Fruit fly (Drosophila melanogaster) whole organism, wandering third instar larva: ENCODE data around the gene CG5167.

Experiments used
- CrebA ChIP-seq: fragments of 200-800 bp; sonication (Bioruptor generic); optimal IDR thresholded peaks from 2 replicates; lab custom pipeline; 2016; ENCODE audit warnings: missing biosample characterization, mild to moderate bottlenecking, missing genetic modification characterization, borderline replicate concordance
- Dfd ChIP-seq: fragments of >200 bp; optimal IDR thresholded peaks from 2 replicates; lab custom pipeline; 2017; ENCODE audit warnings: missing biosample characterization, missing genetic modification characterization
- Jra ChIP-seq: sonication (Bioruptor generic); optimal IDR thresholded peaks from 2 replicates; lab custom pipeline; 2016; ENCODE audit warnings: missing biosample characterization, missing genetic modification characterization
- Mio ChIP-seq: sonication (Bioruptor generic); optimal IDR thresholded peaks from 2 replicates; lab custom pipeline; 2016; ENCODE audit warnings: missing biosample characterization, missing genetic modification characterization
- Myc ChIP-seq: fragments of >200 bp; optimal IDR thresholded peaks from 2 replicates; lab custom pipeline; 2017
- Vsx2 ChIP-seq: fragments of 200-300, 225-300 bp; sonication (Bioruptor generic); optimal IDR thresholded peaks from 2 replicates; lab custom pipeline; 2018; ENCODE audit warnings: missing biosample characterization, missing genetic modification characterization; ENCODE audit not compliant: partially characterized antibody
- br ChIP-seq: fragments of 200-800 bp; sonication (Bioruptor generic); optimal IDR thresholded peaks from 2 replicates; lab custom pipeline; 2016; ENCODE audit warnings: missing biosample characterization, missing genetic modification characterization
- dmrt93B ChIP-seq: fragments of 200-800 bp; sonication (Bioruptor generic); optimal IDR thresholded peaks from 2 replicates; lab custom pipeline; 2018; ENCODE audit warnings: missing biosample characterization, mild to moderate bottlenecking, missing genetic modification characterization
- psq ChIP-seq: fragments of 200-800 bp; sonication (Bioruptor generic); optimal IDR thresholded peaks from 3 replicates; lab custom pipeline; 2017; ENCODE audit warnings: missing biosample characterization, mild to moderate bottlenecking, missing genetic modification characterization, moderate library complexity
- rgr ChIP-seq: fragments of 200-800 bp; sonication (Bioruptor generic); optimal IDR thresholded peaks from 3 replicates; lab custom pipeline; 2016; ENCODE audit warnings: missing biosample characterization, mild to moderate bottlenecking, missing genetic modification characterization
- usp ChIP-seq: fragments of >200 bp; optimal IDR thresholded peaks from 2 replicates; lab custom pipeline; 2017; ENCODE audit warnings: missing biosample characterization, missing genetic modification characterization

dm6 chr3R:12401672-12402296 lies 4.5 kb upstream of the CG5167 start, which contains the start of gene DNAlig3:
- TF ChIP-seq psq (GFP tag; lab: Kevin White, UChicago) (no peak), Jra (GFP tag; lab: Kevin White, UChicago) (no peak), usp (GFP tag; lab: Kevin White, UChicago) (no peak), CrebA (GFP tag; lab: Kevin White, UChicago) (no peak), dmrt93B (no peak), Vsx2 (no peak), Dfd (GFP tag; lab: Kevin White, UChicago) (no peak), br (GFP tag; lab: Kevin White, UChicago) (no peak), Mio (no peak), Myc (lab: Kevin White, UChicago) (no peak), rgr (GFP tag; lab: Kevin White, UChicago) (no peak)
